Worm (Caenorhabditis elegans) whole organism, L1 larva: ENCODE data around the gene col-71.

Experiments
- Y116A8C.19 ChIP-seq: sonication (generic microtip); optimal IDR thresholded peaks from 2 replicates; lab custom pipeline; 2016; ENCODE audit warnings: missing compliant biosample characterization, missing genetic modification characterization, borderline replicate concordance
- aha-1 ChIP-seq: fragments of 150-350 bp; optimal IDR thresholded peaks from 2 replicates; lab custom pipeline; 2014; ENCODE audit warnings: missing biosample characterization, missing genetic modification characterization
- ceh-63 ChIP-seq: fragments of 200-800 bp; sonication (Bioruptor generic); optimal IDR thresholded peaks from 2 replicates; lab custom pipeline; 2018; ENCODE audit warnings: mild to moderate bottlenecking, missing genetic modification characterization, missing compliant biosample characterization
- hlh-17 ChIP-seq: fragments of 200-800 bp; sonication (Bioruptor generic); optimal IDR thresholded peaks from 2 replicates; lab custom pipeline; 2018; ENCODE audit warnings: missing genetic modification characterization, mild to moderate bottlenecking, missing compliant biosample characterization, moderate library complexity, borderline replicate concordance
- irx-1 ChIP-seq: sonication (generic microtip); optimal IDR thresholded peaks from 2 replicates; lab custom pipeline; 2016; ENCODE audit warnings: missing genetic modification characterization, missing compliant biosample characterization
- nhr-11 ChIP-seq: fragments of 150-350 bp; optimal IDR thresholded peaks from 2 replicates; lab custom pipeline; 2014; ENCODE audit warnings: missing biosample characterization, missing genetic modification characterization
- unc-130 ChIP-seq: fragments of 150-350 bp; optimal IDR thresholded peaks from 2 replicates; lab custom pipeline; 2017; ENCODE audit warnings: missing biosample characterization, missing genetic modification characterization, inconsistent platforms
- unc-62 ChIP-seq: fragments of 150-350 bp; optimal IDR thresholded peaks from 2 replicates; lab custom pipeline; 2014; ENCODE audit warnings: missing biosample characterization, missing genetic modification reagents, missing genetic modification characterization
- ztf-4 ChIP-seq: fragments of 150-350 bp; optimal IDR thresholded peaks from 2 replicates; lab custom pipeline; 2014; ENCODE audit warnings: missing biosample characterization, missing genetic modification characterization

- no peak for TF ChIP-seq ztf-4 (tag; lab: Kevin White, UChicago)
- TF ChIP-seq unc-62 (GFP tag; lab: Kevin White, UChicago): no peak
- TF ChIP-seq unc-130 (tag; lab: Kevin White, UChicago): no peak
- no peak for TF ChIP-seq ceh-63 (GFP tag; lab: Kevin White, UChicago)
- no peak for TF ChIP-seq aha-1 (tag; lab: Kevin White, UChicago)
- no peak for TF ChIP-seq irx-1
- no peak for TF ChIP-seq hlh-17 (GFP tag; lab: Kevin White, UChicago)
- no peak for TF ChIP-seq Y116A8C.19 (tag; lab: Kevin White, UChicago)
- no peak for TF ChIP-seq nhr-11 (tag; lab: Kevin White, UChicago)
Observed at ce11 chrII:3477171-3477570, 25.2 kb downstream of the col-71 start, which contains the start of gene fbxb-104.
